Worm (Caenorhabditis elegans) whole organism, L4 larva: ENCODE measurements around the gene E01B7.2.
A peak's percentile ranks its signal among the peaks of the same experiment; 100 is the strongest.

Experiments
- F10B5.3 ChIP-seq: sonication (generic microtip); optimal IDR thresholded peaks from 2 replicates; lab custom pipeline; 2016; ENCODE audit warnings: mild to moderate bottlenecking, missing genetic modification characterization, missing compliant biosample characterization
- F37D6.2 ChIP-seq: sonication (generic microtip); optimal IDR thresholded peaks from 2 replicates; lab custom pipeline; 2016; ENCODE audit warnings: mild to moderate bottlenecking, missing genetic modification characterization, missing compliant biosample characterization
- F49E8.2 ChIP-seq: sonication (generic microtip); optimal IDR thresholded peaks from 2 replicates; lab custom pipeline; 2016; ENCODE audit warnings: missing compliant biosample characterization, mild to moderate bottlenecking, missing genetic modification characterization, borderline replicate concordance
- R02D3.7 ChIP-seq: fragments of 150-350 bp; sonication (generic microtip); optimal IDR thresholded peaks from 3 replicates; lab custom pipeline; 2014; ENCODE audit warnings: missing biosample characterization, missing genetic modification characterization
- T26A8.4 ChIP-seq: fragments of 200-800 bp; sonication (Bioruptor generic); IDR thresholded peaks from 2 replicates; pipeline ENCODE4 v1.3.6; 2022; ENCODE audit warnings: missing genetic modification characterization, missing compliant biosample characterization
- ZK337.2 ChIP-seq: fragments of 200-800 bp; sonication (Bioruptor generic); IDR thresholded peaks from 2 replicates; pipeline ENCODE4 v1.3.6; 2022; ENCODE audit warnings: missing genetic modification reagents, missing genetic modification characterization, missing compliant biosample characterization
- aha-1 ChIP-seq: fragments of 150-350 bp; peaks from one replicate; lab custom pipeline; 2014; ENCODE audit warnings: missing biosample characterization, missing genetic modification characterization
- attf-4 ChIP-seq: sonication (generic microtip); optimal IDR thresholded peaks from 3 replicates; lab custom pipeline; 2017; ENCODE audit warnings: missing biosample characterization, missing genetic modification characterization
- daf-16 ChIP-seq, 3 experiments: sonication (generic microtip); optimal IDR thresholded peaks; 2 replicates each; lab custom pipeline; 2016 to 2017; ENCODE audit warnings: missing genetic modification characterization in 3 of 3, missing genetic modification reagents in 3 of 3, mild to moderate bottlenecking in 2 of 3, missing compliant biosample characterization in 2 of 3, missing biosample characterization in 1 of 3, moderate library complexity in 1 of 3
- daf-8 ChIP-seq: fragments of 200-800 bp; sonication (Bioruptor generic); IDR thresholded peaks from 2 replicates; pipeline ENCODE4 v1.3.6; 2022; ENCODE audit warnings: missing genetic modification characterization, missing compliant biosample characterization
- dmd-8 ChIP-seq: fragments of 200-800 bp; sonication (Bioruptor generic); IDR thresholded peaks from 2 replicates; pipeline ENCODE4 v1.3.6; 2022; ENCODE audit warnings: missing genetic modification characterization, missing compliant biosample characterization
- fkh-10 ChIP-seq: fragments of 150-350 bp; optimal IDR thresholded peaks from 2 replicates; lab custom pipeline; 2014; ENCODE audit warnings: missing biosample characterization, missing genetic modification reagents, missing genetic modification characterization
- lin-1 ChIP-seq: fragments of 200-800 bp; sonication (Bioruptor generic); IDR thresholded peaks from 2 replicates; pipeline ENCODE4 v1.3.6; 2022; ENCODE audit warnings: missing genetic modification reagents, missing genetic modification characterization, missing compliant biosample characterization
- lin-38 ChIP-seq: fragments of 200-800 bp; sonication (Bioruptor generic); IDR thresholded peaks from 2 replicates; pipeline ENCODE4 v1.3.6; 2022; ENCODE audit warnings: missing genetic modification reagents, missing genetic modification characterization, missing compliant biosample characterization
- lir-3 ChIP-seq: sonication (generic microtip); optimal IDR thresholded peaks from 2 replicates; lab custom pipeline; 2016; ENCODE audit warnings: mild to moderate bottlenecking, missing genetic modification characterization, missing compliant biosample characterization
- lsy-2 ChIP-seq, 2 experiments: fragments of 150-350 bp in 1 of 2; sonication (generic microtip) in 1 of 2; optimal IDR thresholded peaks; 2 replicates each; lab custom pipeline; 2014 to 2017; ENCODE audit warnings: missing biosample characterization in 2 of 2, missing genetic modification characterization in 2 of 2
- madf-9 ChIP-seq: fragments of 200-800 bp; sonication (Bioruptor generic); conservative IDR thresholded peaks from 2 replicates; pipeline ENCODE4 v1.3.6; 2022; ENCODE audit warnings: missing genetic modification reagents, missing genetic modification characterization, missing compliant biosample characterization
- mes-2 ChIP-seq: sonication (generic microtip); optimal IDR thresholded peaks from 2 replicates; lab custom pipeline; 2016; ENCODE audit warnings: missing genotype, mild to moderate bottlenecking, missing genetic modification characterization, missing compliant biosample characterization; ENCODE audit not compliant: poor library complexity, severe bottlenecking
- mxl-2 ChIP-seq: fragments of 200-800 bp; sonication (Bioruptor generic); conservative IDR thresholded peaks from 2 replicates; pipeline ENCODE4 v1.3.6; 2022; ENCODE audit warnings: missing genetic modification reagents, missing genetic modification characterization, missing compliant biosample characterization
- mxl-3 ChIP-seq: fragments of 200-800 bp; sonication (Bioruptor generic); optimal IDR thresholded peaks from 2 replicates; lab custom pipeline; 2018; ENCODE audit warnings: mild to moderate bottlenecking, missing genetic modification characterization, missing compliant biosample characterization
- nhr-25 ChIP-seq: sonication (generic microtip); optimal IDR thresholded peaks from 2 replicates; lab custom pipeline; 2017; ENCODE audit warnings: missing genetic modification characterization, mild to moderate bottlenecking, missing compliant biosample characterization, antibody characterized with exemption, moderate library complexity, borderline replicate concordance; ENCODE audit not compliant: insufficient read depth
- nhr-41 ChIP-seq: fragments of 200-800 bp; sonication (Bioruptor generic); IDR thresholded peaks from 2 replicates; pipeline ENCODE4 v1.3.6; 2022; ENCODE audit warnings: missing genetic modification reagents, missing genetic modification characterization, missing compliant biosample characterization
- nhr-76 ChIP-seq: fragments of 150-350 bp; optimal IDR thresholded peaks from 2 replicates; lab custom pipeline; 2014; ENCODE audit warnings: missing biosample characterization, missing genetic modification characterization
- pha-4 ChIP-seq, 2 experiments: fragments of 150-350 bp in 1 of 2; fragments of 200-800 bp in 1 of 2; sonication (Bioruptor generic) in 1 of 2; IDR thresholded peaks in 1 of 2; optimal IDR thresholded peaks in 1 of 2; 2 replicates each; pipeline versions ENCODE4 v1.3.6 to Lab custom; 2014 to 2022; ENCODE audit warnings: missing genetic modification characterization in 2 of 2, missing genetic modification reagents in 2 of 2, missing biosample characterization in 1 of 2, missing compliant biosample characterization in 1 of 2
- set-16 ChIP-seq: fragments of 200-800 bp; sonication (Bioruptor generic); IDR thresholded peaks from 2 replicates; pipeline ENCODE4 v1.3.6; 2022; ENCODE audit warnings: missing genetic modification reagents, missing genetic modification characterization, missing compliant biosample characterization
- tag-97 ChIP-seq: fragments of 200-800 bp; sonication (Bioruptor generic); IDR thresholded peaks from 2 replicates; pipeline ENCODE4 v1.3.6; 2022; ENCODE audit warnings: missing genetic modification characterization, missing compliant biosample characterization
- unc-62 ChIP-seq, 3 experiments: fragments of 150-350 bp in 1 of 3; sonication (generic microtip); optimal IDR thresholded peaks in 2 of 3; peaks in 1 of 3; 1 replicate in 1 of 3; 2 replicates in 2 of 3; lab custom pipeline; 2014 to 2017; ENCODE audit warnings: missing biosample characterization in 3 of 3, missing genetic modification characterization in 3 of 3, missing genetic modification reagents in 3 of 3, missing genotype in 1 of 3
- zag-1 ChIP-seq: fragments of 150-350 bp; optimal IDR thresholded peaks from 2 replicates; lab custom pipeline; 2014; ENCODE audit warnings: missing biosample characterization, missing genetic modification characterization
- zip-11 ChIP-seq: fragments of 200-800 bp; sonication (Bioruptor generic); IDR thresholded peaks from 2 replicates; pipeline ENCODE4 v1.3.6; 2022; ENCODE audit warnings: missing genetic modification characterization, missing compliant biosample characterization

Gene E01B7.2

ce11 chrV:17910019-17910418 lies 11.6 kb upstream of the E01B7.2 start, which contains the start of gene dcar-1:
Gene dcar-1 (plus strand): TSS chrV:17910319.
- TF ChIP-seq lir-3 (tag; lab: Kevin White, UChicago) (no peak), unc-62 (GFP tag; optimal IDR thresholded peaks at IDR 0.05 in 1 of 2; lab: Kevin White, UChicago) (no peak), unc-62 (tag; optimal IDR thresholded peaks at IDR 0.05; lab: Kevin White, UChicago) (no peak), lsy-2 (tag; optimal IDR thresholded peaks at IDR 0.05; lab: Kevin White, UChicago) (no peak)
- TF ChIP-seq, all 104 proteins: peak for 0

- TF ChIP-seq zag-1 (tag; lab: Kevin White, UChicago) (no peak), R02D3.7 (no peak), attf-4 (tag; lab: Kevin White, UChicago) (no peak), mes-2 (no peak), F49E8.2 (tag; lab: Kevin White, UChicago) (no peak), lin-38 (GFP tag; lab: Robert Waterston, UW) (no peak), mxl-2 (GFP tag; lab: Robert Waterston, UW) (no peak), ZK337.2 (GFP tag; lab: Robert Waterston, UW) (no peak)
These were observed 2.8 kb upstream of the E01B7.2 start, which contains the start of gene C06H5.8 for ce11 chrV:17918726-17919125. Gene C06H5.8 (plus strand): TSS chrV:17919026.

ce11 chrV:17924095-17925000 lies 2.8 kb downstream of the E01B7.2 start, which contains the start of gene usp-50:
Gene usp-50 (plus strand): TSS chrV:17924916.
- TF ChIP-seq lin-38 (GFP tag; lab: Robert Waterston, UW), result peak; percentile 25; the same call in 1 of the 2 replicates

- TF ChIP-seq aha-1 (tag; lab: Kevin White, UChicago) (peak; percentile 81), mxl-2 (GFP tag; lab: Robert Waterston, UW) (no peak), set-16 (GFP tag; lab: Robert Waterston, UW) (peak; percentile 89)
These were observed 6.6 kb downstream of the E01B7.2 start for ce11 chrV:17928128-17928527.

ce11 chrV:17931795-17932194 lies 10.2 kb downstream of the E01B7.2 start:
- no peak for TF ChIP-seq mxl-3 (GFP tag; lab: Kevin White, UChicago)
- TF ChIP-seq zip-11 (GFP tag; lab: Robert Waterston, UW), result no peak
- no peak for TF ChIP-seq dmd-8
- no peak for TF ChIP-seq fkh-10 (GFP tag; lab: Kevin White, UChicago)
- TF ChIP-seq lir-3 (tag; lab: Kevin White, UChicago), result no peak
- TF ChIP-seq nhr-41 (GFP tag; lab: Robert Waterston, UW), result no peak
- TF ChIP-seq F10B5.3 (tag; lab: Kevin White, UChicago), result no peak

ce11 chrV:17935857-17936256 lies 14.3 kb downstream of the E01B7.2 start:
- no peak for TF ChIP-seq daf-16 (GFP tag; optimal IDR thresholded peaks at IDR 0.05; lab: Kevin White, UChicago)
- no peak for TF ChIP-seq daf-16 (tag; optimal IDR thresholded peaks at IDR 0.05; lab: Kevin White, UChicago)
- peak; percentile 32; the same call in 1 of the 2 replicates for TF ChIP-seq T26A8.4
- no peak for TF ChIP-seq lin-1
- peak; percentile 16 for TF ChIP-seq mes-2
- TF ChIP-seq pha-4 (GFP tag; IDR thresholded peaks at IDR 0.05; lab: Robert Waterston, UW), result no peak
- no peak for TF ChIP-seq pha-4 (tag; optimal IDR thresholded peaks at IDR 0.05; lab: Kevin White, UChicago)

- TF ChIP-seq tag-97, result no peak
- TF ChIP-seq zag-1 (tag; lab: Kevin White, UChicago), result no peak
- TF ChIP-seq nhr-25 (tag; lab: Kevin White, UChicago), result no peak
- no peak for TF ChIP-seq fkh-10 (GFP tag; lab: Kevin White, UChicago)
- TF ChIP-seq daf-8 (GFP tag; lab: Robert Waterston, UW), result no peak
- no peak for TF ChIP-seq madf-9
- TF ChIP-seq F37D6.2 (tag; lab: Kevin White, UChicago), result no peak
- no peak for TF ChIP-seq F49E8.2 (tag; lab: Kevin White, UChicago)
- TF ChIP-seq nhr-76, result no peak
These were observed 17.4 kb downstream of the E01B7.2 start for ce11 chrV:17938978-17939377.
